Fruit fly (Drosophila melanogaster) whole organism, embryonic: ENCODE data around the gene kibra.

ENCODE experiments used
- CG13894 ChIP-seq: fragments of 200-800 bp; sonication (Bioruptor generic); optimal IDR thresholded peaks from 3 replicates; lab custom pipeline; 2018; ENCODE audit warnings: missing biosample characterization, mild to moderate bottlenecking, missing genetic modification characterization, moderate library complexity
- CG15601 ChIP-seq: fragments of 200-800 bp; sonication (Bioruptor generic); optimal IDR thresholded peaks from 3 replicates; lab custom pipeline; 2019; ENCODE audit warnings: missing biosample characterization, mild to moderate bottlenecking, missing genetic modification characterization, moderate library complexity

- no peak for TF ChIP-seq CG15601 (tag; lab: Kevin White, UChicago)
- no peak for TF ChIP-seq CG13894 (tag; lab: Kevin White, UChicago)
These were observed 41.4 kb upstream of the kibra start for dm6 chr3R:14765364-14765993.
